Fruit fly (Drosophila melanogaster): ENCODE results near the gene CG13023.

CG13023 gene

DNA sequence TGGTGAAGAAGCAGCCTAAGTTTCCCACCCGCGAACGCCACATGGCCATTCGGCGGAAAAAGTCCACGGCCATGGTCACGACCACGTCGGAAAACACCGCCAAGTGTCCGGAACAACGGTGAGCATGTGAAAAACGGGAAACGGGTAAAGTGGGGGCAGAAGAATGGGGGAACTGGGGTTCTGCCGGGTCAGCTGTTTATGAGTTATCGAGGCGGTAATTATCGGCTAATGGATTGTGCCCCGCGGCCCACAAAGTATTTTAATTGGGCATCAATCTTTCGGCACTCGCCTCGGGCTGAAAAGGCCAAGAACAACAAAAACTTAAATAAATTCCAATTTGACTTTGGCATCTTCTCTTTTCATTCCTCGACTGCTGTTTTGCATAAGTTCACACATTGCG, 40.0 kb downstream of the CG13023 start (continued):
- no peak for TF ChIP-seq CG7963 (GFP tag; IDR thresholded peaks at IDR 0.05; ENCODE audit: partially characterized antibody)

DNA sequence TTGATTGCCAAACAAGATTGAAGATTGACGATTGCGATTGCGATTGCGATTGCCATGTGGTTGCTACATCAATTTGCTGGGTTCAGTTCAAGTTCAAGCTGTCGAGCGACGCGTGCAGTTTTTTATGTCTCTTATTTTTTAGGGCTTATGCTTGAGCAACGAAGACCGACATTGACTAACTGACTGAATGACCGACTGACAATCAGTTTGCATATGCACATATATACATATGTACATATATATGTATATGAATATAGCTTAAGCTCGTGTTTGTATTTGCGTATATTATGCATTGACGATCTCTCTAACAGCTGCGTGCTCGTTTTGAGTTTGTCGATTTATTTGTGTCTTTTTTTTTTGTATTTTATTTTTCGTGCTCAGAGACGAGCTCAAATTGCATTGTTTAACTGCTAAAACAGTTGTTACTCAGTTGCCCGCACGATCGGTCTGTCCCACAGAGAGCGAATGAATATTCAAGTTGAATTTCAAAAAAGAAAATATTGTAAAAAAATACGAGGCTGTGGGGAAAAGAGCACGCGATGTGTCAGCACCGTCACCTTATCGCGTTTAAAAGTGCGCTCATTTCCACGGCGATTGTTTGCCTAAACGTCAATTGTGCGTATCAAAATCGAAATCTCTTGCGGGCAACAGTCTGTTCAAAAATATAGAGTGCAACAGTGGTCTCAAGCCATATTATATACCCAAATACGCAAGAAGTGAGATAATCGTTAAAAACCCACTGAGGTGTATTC, 40.9 kb downstream of the CG13023 start:
- TF ChIP-seq ci (GFP tag; IDR thresholded peaks at IDR 0.05) (0 out of 3 replicates have a peak, but pooled peaks have one; percentile 33), lilli (GFP tag; optimal IDR thresholded peaks at IDR 0.05) (no peak), Hey (tag; optimal IDR thresholded peaks at IDR 0.05) (no peak), nau (GFP tag; optimal IDR thresholded peaks at IDR 0.05) (no peak), chinmo (GFP tag; IDR thresholded peaks at IDR 0.05; ENCODE audit: partially characterized antibody) (0 out of 4 replicates have a peak, but pooled peaks have one; percentile 23), CG16863 (GFP tag; optimal IDR thresholded peaks at IDR 0.05) (no peak), CG7786 (GFP tag; optimal IDR thresholded peaks at IDR 0.05) (no peak), hb (GFP tag; IDR thresholded peaks at IDR 0.05; ENCODE audit: partially characterized antibody) (no peak), row (GFP tag; IDR thresholded peaks at IDR 0.05) (0 out of 3 replicates have a peak, but pooled peaks have one; percentile 10), CG32767 (GFP tag; IDR thresholded peaks at IDR 0.05) (no peak), insv (GFP tag; optimal IDR thresholded peaks at IDR 0.05) (no peak), CG31441 (GFP tag; IDR thresholded peaks at IDR 0.05) (no peak), CG6689 (GFP tag; IDR thresholded peaks at IDR 0.05) (peak; percentile 41; the same call in 1 of the 2 replicates), CG42726 (GFP tag; IDR thresholded peaks at IDR 0.05; ENCODE audit: partially characterized antibody) (no peak), CG11247 (GFP tag; IDR thresholded peaks at IDR 0.05) (no peak), B-H1 (GFP tag; IDR thresholded peaks at IDR 0.05) (no peak), CG1529 (GFP tag; optimal IDR thresholded peaks at IDR 0.05) (no peak), seq (GFP tag; IDR thresholded peaks at IDR 0.05) (no peak), Bgb (GFP tag; IDR thresholded peaks at IDR 0.05; ENCODE audit: partially characterized antibody) (0 out of 2 replicates have a peak, but pooled peaks have one; percentile 10), odd (GFP tag; optimal IDR thresholded peaks at IDR 0.05) (no peak), CG11456 (GFP tag; IDR thresholded peaks at IDR 0.05) (no peak), CkIIα-i1 (GFP tag; IDR thresholded peaks at IDR 0.05) (no peak), CG10543 (GFP tag; optimal IDR thresholded peaks at IDR 0.05) (no peak), CG15073 (GFP tag; optimal IDR thresholded peaks at IDR 0.05) (no peak), ac (GFP tag; optimal IDR thresholded peaks at IDR 0.05) (no peak), CG4820 (GFP tag; optimal IDR thresholded peaks at IDR 0.05) (no peak), Ets97D (GFP tag; optimal IDR thresholded peaks at IDR 0.05) (no peak), CG9609 (GFP tag; optimal IDR thresholded peaks at IDR 0.05) (no peak), CG13894 (tag; optimal IDR thresholded peaks at IDR 0.05) (no peak), vvl (GFP tag; IDR thresholded peaks at IDR 0.05) (no peak), CG11695 (GFP tag; IDR thresholded peaks at IDR 0.05) (no peak), unpg (GFP tag; optimal IDR thresholded peaks at IDR 0.05) (no peak), ken (GFP tag; IDR thresholded peaks at IDR 0.05) (no peak), CG13624 (GFP tag; optimal IDR thresholded peaks at IDR 0.05) (no peak), CG1792 (GFP tag; optimal IDR thresholded peaks at IDR 0.05) (no peak), Sry-δ (GFP tag; optimal IDR thresholded peaks at IDR 0.05) (no peak), aop (GFP tag; IDR thresholded peaks at IDR 0.05) (no peak), CG7839 (tag; optimal IDR thresholded peaks at IDR 0.05) (no peak), toy (GFP tag; IDR thresholded peaks at IDR 0.05) (no peak), mld (GFP tag; IDR thresholded peaks at IDR 0.05; ENCODE audit: partially characterized antibody) (no peak), pzg (GFP tag; optimal IDR thresholded peaks at IDR 0.05) (no peak), CG16813 (GFP tag; IDR thresholded peaks at IDR 0.05; ENCODE audit: partially characterized antibody) (no peak), grn (GFP tag; optimal IDR thresholded peaks at IDR 0.05) (peak; percentile 58), trh (GFP tag; optimal IDR thresholded peaks at IDR 0.05) (no peak), Deaf1 (tag; optimal IDR thresholded peaks at IDR 0.05) (peak; percentile 10), CHES-1-like (GFP tag; optimal IDR thresholded peaks at IDR 0.05) (no peak), Dfd (GFP tag; optimal IDR thresholded peaks at IDR 0.05) (no peak)
